Fruit fly (Drosophila melanogaster) whole organism, larva: ENCODE data around the gene CG32813.
A peak's percentile ranks its signal among the peaks of the same experiment; 100 is the strongest.

Experiments
- noc ChIP-seq: fragments of 200-800 bp; sonication (Bioruptor generic); optimal IDR thresholded peaks from 3 replicates; lab custom pipeline; 2019; ENCODE audit warnings: missing biosample characterization, mild to moderate bottlenecking, missing genetic modification characterization, moderate library complexity

Gene CG32813

dm6 chrX:1379692-1380349, 893 bp upstream of the CG32813 start:
- no peak for TF ChIP-seq noc (tag; lab: Kevin White, UChicago)

dm6 chrX:1381413-1381991, 788 bp downstream of the CG32813 start:
- no peak for TF ChIP-seq noc (tag; lab: Kevin White, UChicago)

- no peak for TF ChIP-seq noc (tag; lab: Kevin White, UChicago)
These were observed 1.8 kb downstream of the CG32813 start for dm6 chrX:1382489-1382888.

dm6 chrX:1384232-1384631, 3.5 kb downstream of the CG32813 start:
- no peak for TF ChIP-seq noc (tag; lab: Kevin White, UChicago)

- no peak for TF ChIP-seq noc (tag; lab: Kevin White, UChicago)
These were observed 6.5 kb downstream of the CG32813 start for dm6 chrX:1387149-1387752.

- TF ChIP-seq noc (tag; lab: Kevin White, UChicago) = no peak
These were observed 7.5 kb downstream of the CG32813 start for dm6 chrX:1388148-1388703.

dm6 chrX:1392875-1393274, 12.2 kb downstream of the CG32813 start, which contains the start of gene Rilpl:
Gene Rilpl (plus strand): TSS chrX:1393054.
- peak; percentile 7 for TF ChIP-seq noc (tag; lab: Kevin White, UChicago)

dm6 chrX:1397649-1398454, 17.1 kb downstream of the CG32813 start:
- TF ChIP-seq noc (tag; lab: Kevin White, UChicago) = no peak

dm6 chrX:1398455-1399055, 17.8 kb downstream of the CG32813 start:
- TF ChIP-seq noc (tag; lab: Kevin White, UChicago) = no peak

- no peak for TF ChIP-seq noc (tag; lab: Kevin White, UChicago)
These were observed 18.6 kb downstream of the CG32813 start for dm6 chrX:1399056-1400003.

dm6 chrX:1405012-1405411, 24.3 kb downstream of the CG32813 start:
- no peak for TF ChIP-seq noc (tag; lab: Kevin White, UChicago)

dm6 chrX:1405779-1406178, 25.1 kb downstream of the CG32813 start:
- no peak for TF ChIP-seq noc (tag; lab: Kevin White, UChicago)

dm6 chrX:1407683-1408082, 27.0 kb downstream of the CG32813 start:
- no peak for TF ChIP-seq noc (tag; lab: Kevin White, UChicago)

- no peak for TF ChIP-seq noc (tag; lab: Kevin White, UChicago)
These were observed 28.2 kb downstream of the CG32813 start, which contains the start of gene futsch for dm6 chrX:1408964-1409363. Gene futsch (plus strand): TSS chrX:1409069.
